Worm (Caenorhabditis elegans): ENCODE data around the gene mltn-3.

Gene mltn-3

DNA sequence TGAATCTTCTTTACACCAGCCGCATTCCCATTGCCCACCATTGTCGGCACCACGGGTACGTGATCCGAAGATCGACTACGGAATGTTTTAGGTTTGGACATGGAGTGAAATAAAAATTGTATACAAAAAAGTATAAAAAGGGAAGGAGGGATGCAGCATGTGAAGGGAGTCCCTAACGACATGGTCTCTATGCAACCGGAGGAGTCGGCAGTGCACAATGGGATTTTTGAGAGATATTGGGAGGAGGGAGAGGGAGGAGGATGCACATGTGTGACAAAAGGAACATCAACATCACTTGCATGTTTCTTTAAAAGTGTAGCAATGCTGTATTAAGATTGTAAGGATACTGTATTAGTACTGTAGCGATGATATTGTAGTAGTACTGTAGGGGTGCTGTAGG lies 23.4 kb downstream of the mltn-3 start, which contains the start of gene W07G1.1:
Gene W07G1.1, minus strand, starts transcription at position 101 of the 400 bp plus-strand sequence.
- no peak for TF ChIP-seq klf-2 (GFP tag; conservative IDR thresholded peaks at IDR 0.05)
- no peak for TF ChIP-seq ztf-23 (GFP tag; IDR thresholded peaks at IDR 0.05)
- TF ChIP-seq med-1 (GFP tag; optimal IDR thresholded peaks at IDR 0.05; ENCODE audit: insufficient read depth) = no peak
- TF ChIP-seq cog-1 (tag; optimal IDR thresholded peaks at IDR 0.05) = no peak
- TF ChIP-seq ztf-29 (GFP tag; IDR thresholded peaks at IDR 0.05) = no peak
- no peak for TF ChIP-seq flt-1 (GFP tag; IDR thresholded peaks at IDR 0.05)
- TF ChIP-seq T22C8.4 (GFP tag; IDR thresholded peaks at IDR 0.05) = no peak

DNA sequence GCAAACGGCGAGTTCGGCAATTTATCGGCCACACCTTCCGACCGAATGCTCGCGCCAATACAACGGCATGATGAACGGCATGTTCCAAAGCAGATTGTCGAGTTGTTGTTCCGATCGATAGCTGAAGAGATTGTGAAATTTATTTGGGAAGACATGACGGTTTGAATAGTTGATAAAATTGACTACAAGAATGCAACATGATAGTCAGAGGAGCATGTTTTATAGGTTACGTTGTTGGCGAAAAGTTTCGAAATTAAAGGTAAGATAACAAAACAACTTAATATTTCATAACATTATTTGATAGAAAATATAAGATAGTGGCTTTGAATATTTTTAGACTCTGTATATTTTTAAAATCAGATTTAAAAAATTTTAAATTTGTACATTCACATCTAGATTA lies 29.4 kb downstream of the mltn-3 start:
- TF ChIP-seq ztf-29 (GFP tag; IDR thresholded peaks at IDR 0.05) (no peak), tab-1 (GFP tag; IDR thresholded peaks at IDR 0.05) (no peak), med-1 (GFP tag; optimal IDR thresholded peaks at IDR 0.05; ENCODE audit: insufficient read depth) (no peak), klf-2 (GFP tag; conservative IDR thresholded peaks at IDR 0.05) (no peak), flt-1 (GFP tag; IDR thresholded peaks at IDR 0.05) (no peak), cog-1 (tag; optimal IDR thresholded peaks at IDR 0.05) (no peak), T22C8.4 (GFP tag; IDR thresholded peaks at IDR 0.05) (no peak), ref-1 (GFP tag; conservative IDR thresholded peaks at IDR 0.05) (no peak), ztf-23 (GFP tag; IDR thresholded peaks at IDR 0.05) (no peak)

DNA sequence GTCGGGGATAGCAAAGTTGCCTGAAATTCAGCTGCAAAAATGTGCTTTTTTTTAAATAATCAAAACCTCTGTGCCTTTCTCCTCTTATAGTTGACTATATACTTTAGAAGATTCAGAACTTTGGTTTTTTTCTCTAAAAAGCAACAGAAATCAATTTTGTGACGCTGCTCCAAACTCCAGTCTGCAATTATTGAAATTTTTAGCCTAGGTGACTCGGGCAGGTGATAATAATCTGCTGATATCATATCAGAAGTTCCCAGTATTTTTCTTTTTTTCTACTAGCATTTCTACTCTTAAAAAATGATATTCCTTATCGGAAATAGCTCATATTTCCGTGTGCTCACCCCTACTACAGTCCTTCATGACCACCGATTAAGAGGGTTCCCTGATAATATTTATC lies 33.1 kb downstream of the mltn-3 start, which contains the start of gene sre-44:
Gene sre-44, plus strand, starts transcription at position 301 of the 400 bp plus-strand sequence.
- TF ChIP-seq ztf-23 (GFP tag; IDR thresholded peaks at IDR 0.05) (no peak), klf-2 (GFP tag; conservative IDR thresholded peaks at IDR 0.05) (no peak), cog-1 (tag; optimal IDR thresholded peaks at IDR 0.05) (no peak), ztf-29 (GFP tag; IDR thresholded peaks at IDR 0.05) (no peak), flt-1 (GFP tag; IDR thresholded peaks at IDR 0.05) (no peak)

DNA sequence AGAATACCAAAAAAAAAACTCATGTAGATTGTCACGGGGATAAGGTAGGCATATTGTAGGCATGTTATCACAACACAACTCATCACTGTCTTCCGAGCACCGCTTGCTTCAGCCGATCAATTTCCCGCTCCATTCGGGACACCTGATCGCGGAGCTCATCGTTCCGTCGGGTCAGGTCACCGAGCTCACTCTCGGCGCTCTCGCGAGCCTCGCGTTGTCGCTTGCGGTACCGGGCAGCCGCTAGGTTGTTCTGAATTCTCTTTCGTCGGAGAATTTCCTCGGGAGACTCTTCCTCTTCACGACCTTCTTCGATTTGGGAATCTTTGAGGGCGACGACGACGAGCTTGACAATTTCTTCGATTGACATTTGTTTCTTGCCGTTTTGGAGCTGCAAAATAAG lies 35.8 kb downstream of the mltn-3 start:
- TF ChIP-seq ztf-29 (GFP tag; IDR thresholded peaks at IDR 0.05) (no peak), flt-1 (GFP tag; IDR thresholded peaks at IDR 0.05) (no peak), klf-2 (GFP tag; conservative IDR thresholded peaks at IDR 0.05) (no peak), ref-1 (GFP tag; conservative IDR thresholded peaks at IDR 0.05) (no peak), tab-1 (GFP tag; IDR thresholded peaks at IDR 0.05) (no peak), T22C8.4 (GFP tag; IDR thresholded peaks at IDR 0.05) (no peak)

DNA sequence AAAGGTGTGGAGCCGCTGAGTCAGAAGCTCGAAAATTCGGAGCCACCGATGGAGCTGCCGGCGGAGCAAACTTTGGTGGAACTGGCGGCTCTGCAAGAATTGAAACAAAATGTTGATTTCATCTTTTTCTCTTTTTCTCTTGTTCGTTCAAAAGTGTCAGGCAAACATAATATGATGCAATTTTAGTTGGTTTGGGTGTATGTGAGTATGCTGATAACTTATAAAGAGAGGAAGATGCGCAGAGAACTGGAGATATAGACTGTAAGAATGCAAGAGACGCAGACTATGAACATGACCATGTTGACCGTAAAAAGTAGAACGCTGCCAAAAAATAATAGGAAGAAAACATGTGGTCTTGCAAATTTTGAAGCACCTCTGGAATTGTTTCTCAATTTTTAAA lies 37.9 kb downstream of the mltn-3 start:
- TF ChIP-seq klf-2 (GFP tag; conservative IDR thresholded peaks at IDR 0.05) = no peak
- no peak for TF ChIP-seq flt-1 (GFP tag; IDR thresholded peaks at IDR 0.05)
- no peak for TF ChIP-seq T22C8.4 (GFP tag; IDR thresholded peaks at IDR 0.05)
- TF ChIP-seq ztf-29 (GFP tag; IDR thresholded peaks at IDR 0.05) = no peak
- TF ChIP-seq ztf-23 (GFP tag; IDR thresholded peaks at IDR 0.05) = no peak

DNA sequence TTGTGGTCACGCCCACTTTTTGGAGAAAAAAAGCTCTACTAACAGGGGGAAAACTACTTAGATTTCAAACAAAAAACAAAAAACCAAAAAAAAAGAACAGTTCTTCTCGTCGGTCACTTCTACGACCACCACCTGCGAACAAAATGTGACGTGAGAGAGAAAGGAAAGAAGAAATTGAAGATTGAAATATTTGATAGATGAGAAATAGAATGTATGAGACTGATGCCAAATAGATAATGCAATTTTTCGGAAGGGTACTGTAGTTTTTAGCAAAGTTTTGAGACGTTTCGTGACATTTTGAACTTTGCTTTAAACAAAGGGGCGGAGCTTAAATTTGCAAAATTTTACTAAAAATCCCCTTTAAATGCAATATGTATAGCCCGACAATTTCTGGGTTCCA lies 38.8 kb downstream of the mltn-3 start:
- TF ChIP-seq ref-1 (GFP tag; conservative IDR thresholded peaks at IDR 0.05) = no peak
- no peak for TF ChIP-seq flt-1 (GFP tag; IDR thresholded peaks at IDR 0.05)
- TF ChIP-seq klf-2 (GFP tag; conservative IDR thresholded peaks at IDR 0.05) = no peak
- TF ChIP-seq cog-1 (tag; optimal IDR thresholded peaks at IDR 0.05) = no peak
- TF ChIP-seq T22C8.4 (GFP tag; IDR thresholded peaks at IDR 0.05) = no peak
- no peak for TF ChIP-seq ztf-23 (GFP tag; IDR thresholded peaks at IDR 0.05)
- no peak for TF ChIP-seq tab-1 (GFP tag; IDR thresholded peaks at IDR 0.05)
- TF ChIP-seq ztf-29 (GFP tag; IDR thresholded peaks at IDR 0.05) = no peak
- TF ChIP-seq med-1 (GFP tag; optimal IDR thresholded peaks at IDR 0.05; ENCODE audit: insufficient read depth) = no peak

DNA sequence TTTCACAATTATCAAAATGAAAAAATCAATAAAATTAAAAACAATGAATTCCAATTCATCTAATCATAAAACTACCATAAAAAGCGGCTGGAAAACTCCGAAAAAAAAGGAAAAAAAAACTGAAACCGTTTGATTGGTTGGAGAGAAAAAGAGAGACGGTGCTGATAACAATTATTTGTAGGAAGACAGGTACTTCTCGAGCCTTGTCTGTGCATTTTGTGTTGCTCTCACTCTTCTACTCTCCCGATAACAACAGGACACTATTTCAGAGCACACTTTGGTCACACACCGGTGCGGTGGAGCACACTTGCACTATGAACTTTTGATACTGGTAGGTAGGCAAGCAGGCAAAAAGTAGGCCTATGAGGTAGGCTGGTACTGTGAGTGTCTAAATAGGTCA lies 40.4 kb downstream of the mltn-3 start:
- TF ChIP-seq flt-1 (GFP tag; IDR thresholded peaks at IDR 0.05) = no peak

DNA sequence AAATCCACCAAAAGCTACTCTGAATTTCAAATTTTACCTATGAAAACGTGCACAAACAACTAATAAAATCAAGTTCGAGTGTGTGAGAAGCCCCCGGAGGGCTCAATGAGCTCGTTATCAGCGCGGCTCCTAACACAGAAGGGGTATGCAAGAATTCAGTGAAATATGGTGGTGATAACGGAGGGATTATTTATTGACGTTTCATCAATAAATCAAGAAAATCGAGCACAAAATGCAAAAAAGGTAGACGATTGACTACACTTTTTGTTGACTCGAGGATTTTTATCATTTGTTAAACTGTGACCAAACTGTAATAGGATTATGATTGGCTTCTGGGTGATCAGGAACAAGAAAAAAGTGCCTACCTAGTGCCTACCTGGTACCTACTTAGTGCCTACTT lies 41.3 kb downstream of the mltn-3 start, which contains the start of gene zip-3:
Gene zip-3, minus strand, starts transcription at position 21 of the 400 bp plus-strand sequence.
- TF ChIP-seq med-1 (GFP tag; optimal IDR thresholded peaks at IDR 0.05; ENCODE audit: insufficient read depth) (no peak), ztf-23 (GFP tag; IDR thresholded peaks at IDR 0.05) (no peak), T22C8.4 (GFP tag; IDR thresholded peaks at IDR 0.05) (no peak), klf-2 (GFP tag; conservative IDR thresholded peaks at IDR 0.05) (no peak), tab-1 (GFP tag; IDR thresholded peaks at IDR 0.05) (no peak), ref-1 (GFP tag; conservative IDR thresholded peaks at IDR 0.05) (no peak), ztf-29 (GFP tag; IDR thresholded peaks at IDR 0.05) (no peak), cog-1 (tag; optimal IDR thresholded peaks at IDR 0.05) (no peak), flt-1 (GFP tag; IDR thresholded peaks at IDR 0.05) (no peak)

DNA sequence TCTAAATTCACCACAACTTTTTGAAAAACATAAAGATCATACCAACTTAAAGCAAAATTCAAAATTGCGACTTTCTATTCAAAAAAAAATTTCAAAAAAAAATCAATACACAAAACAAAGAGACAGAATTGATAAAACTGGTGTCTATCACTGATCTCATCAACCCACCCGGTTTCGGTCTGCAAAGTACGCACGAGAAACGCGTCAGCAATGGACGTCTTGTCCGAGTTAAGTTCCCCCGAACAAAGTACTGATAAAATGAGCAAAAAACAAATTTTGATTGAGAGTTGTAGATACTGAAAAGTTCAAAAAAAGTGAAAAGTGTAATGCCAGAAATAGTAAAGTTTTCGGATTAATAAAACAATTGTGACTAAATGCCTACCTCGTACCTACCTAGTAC lies 42.2 kb downstream of the mltn-3 start:
- no peak for TF ChIP-seq ref-1 (GFP tag; conservative IDR thresholded peaks at IDR 0.05)
- TF ChIP-seq T22C8.4 (GFP tag; IDR thresholded peaks at IDR 0.05) = no peak
- TF ChIP-seq tab-1 (GFP tag; IDR thresholded peaks at IDR 0.05) = no peak
- no peak for TF ChIP-seq flt-1 (GFP tag; IDR thresholded peaks at IDR 0.05)
- no peak for TF ChIP-seq ztf-23 (GFP tag; IDR thresholded peaks at IDR 0.05)
- TF ChIP-seq ztf-29 (GFP tag; IDR thresholded peaks at IDR 0.05) = no peak
- TF ChIP-seq cog-1 (tag; optimal IDR thresholded peaks at IDR 0.05) = no peak
- no peak for TF ChIP-seq med-1 (GFP tag; optimal IDR thresholded peaks at IDR 0.05; ENCODE audit: insufficient read depth)
- no peak for TF ChIP-seq klf-2 (GFP tag; conservative IDR thresholded peaks at IDR 0.05)

DNA sequence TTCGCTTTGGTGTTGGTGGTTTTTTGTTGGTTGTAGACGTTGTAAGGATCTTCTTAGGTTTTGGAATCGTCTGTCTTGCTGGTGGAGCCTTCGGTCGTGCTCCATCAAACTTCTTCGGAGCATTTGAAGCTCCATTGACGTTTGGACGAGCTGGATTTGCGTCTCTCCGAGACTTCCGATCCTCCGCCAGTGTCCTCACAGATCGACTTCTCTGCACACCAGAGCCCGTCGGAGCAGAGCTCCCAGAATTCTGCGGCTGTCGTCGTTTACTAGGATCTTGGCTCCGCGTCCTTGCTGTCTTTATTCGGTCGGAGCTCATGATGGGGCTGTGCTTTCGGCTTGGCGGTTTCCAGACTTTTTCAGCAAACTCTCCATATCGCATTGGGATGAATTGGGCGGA lies 45.4 kb downstream of the mltn-3 start:
- TF ChIP-seq ztf-29 (GFP tag; IDR thresholded peaks at IDR 0.05) = no peak
- TF ChIP-seq cog-1 (tag; optimal IDR thresholded peaks at IDR 0.05) = no peak
- no peak for TF ChIP-seq T22C8.4 (GFP tag; IDR thresholded peaks at IDR 0.05)

DNA sequence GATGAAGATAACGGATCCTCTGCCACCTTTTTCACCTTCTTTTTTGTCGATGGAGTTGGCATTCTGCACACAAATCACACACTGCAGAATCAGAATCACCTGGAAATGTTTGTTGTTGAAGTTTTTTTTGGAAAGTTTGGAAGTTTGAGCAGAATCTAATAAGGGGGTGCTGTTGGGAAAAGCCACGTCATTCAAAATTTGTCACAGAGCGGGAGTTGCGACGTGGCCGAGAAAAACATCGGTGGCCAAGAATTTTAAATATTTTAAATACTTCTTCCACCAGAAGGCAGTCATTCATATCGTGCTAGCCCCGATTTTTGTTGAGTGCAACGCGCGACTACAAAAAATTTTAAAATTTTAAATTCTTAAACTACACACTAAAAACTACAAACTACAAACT lies 46.2 kb downstream of the mltn-3 start, which contains the start of gene rpi-1:
Gene rpi-1, minus strand, starts transcription at position 101 of the 400 bp plus-strand sequence.
- TF ChIP-seq ref-1 (GFP tag; conservative IDR thresholded peaks at IDR 0.05) = no peak
- no peak for TF ChIP-seq T22C8.4 (GFP tag; IDR thresholded peaks at IDR 0.05)
- no peak for TF ChIP-seq med-1 (GFP tag; optimal IDR thresholded peaks at IDR 0.05; ENCODE audit: insufficient read depth)
- no peak for TF ChIP-seq tab-1 (GFP tag; IDR thresholded peaks at IDR 0.05)
- TF ChIP-seq cog-1 (tag; optimal IDR thresholded peaks at IDR 0.05) = no peak
- TF ChIP-seq flt-1 (GFP tag; IDR thresholded peaks at IDR 0.05) = no peak
- no peak for TF ChIP-seq klf-2 (GFP tag; conservative IDR thresholded peaks at IDR 0.05)
- no peak for TF ChIP-seq ztf-29 (GFP tag; IDR thresholded peaks at IDR 0.05)
- no peak for TF ChIP-seq ztf-23 (GFP tag; IDR thresholded peaks at IDR 0.05)
